Worm (Caenorhabditis elegans): ENCODE data around the gene Y5F2A.4.

Y5F2A.4 gene

DNA sequence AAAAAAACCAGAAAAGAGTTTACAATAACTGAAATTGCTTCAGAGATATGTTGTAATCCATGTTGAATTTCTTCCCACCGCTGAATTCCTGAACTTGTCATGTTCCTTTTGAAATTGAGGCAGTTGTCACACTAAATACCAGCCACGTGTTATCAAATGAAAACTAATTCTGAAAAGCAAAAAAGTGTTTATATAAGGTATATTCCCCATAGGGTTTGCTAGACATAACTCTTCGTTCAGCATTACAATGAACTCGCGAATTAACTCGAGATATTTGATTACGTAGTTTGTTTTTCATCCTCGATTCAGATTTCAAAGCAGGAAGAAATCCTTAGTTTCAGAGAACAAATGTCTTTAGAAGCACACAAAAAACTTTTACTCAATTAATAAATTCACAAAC lies 21.9 kb upstream of the Y5F2A.4 start, which contains the start of gene str-3:
str-3 (minus strand) TSS at position 101 of the 400 bp plus-strand sequence.
- TF ChIP-seq nhr-77 (tag; optimal IDR thresholded peaks at IDR 0.05) = no peak
- TF ChIP-seq sma-3 (GFP tag; optimal IDR thresholded peaks at IDR 0.05) = no peak

DNA sequence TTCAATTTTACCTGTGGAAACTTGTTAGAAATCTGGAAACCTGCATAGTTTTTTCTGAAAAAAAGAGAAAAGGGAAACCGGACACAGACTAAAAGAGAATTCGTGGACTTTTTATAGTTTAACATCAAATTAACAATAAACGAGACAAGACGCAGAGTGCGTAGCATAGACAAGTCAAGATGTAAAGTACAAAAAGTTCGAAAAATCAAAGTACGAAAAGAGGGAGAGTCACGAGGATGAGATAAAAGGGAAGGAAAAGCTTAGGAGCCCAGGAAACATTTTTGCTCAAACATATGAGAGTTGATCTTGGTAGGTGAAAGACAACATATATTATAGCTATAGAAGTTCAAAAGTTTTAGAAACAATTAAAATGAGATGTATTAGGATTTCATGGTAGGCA lies 19.4 kb upstream of the Y5F2A.4 start, which contains the start of gene M7.12:
M7.12 (minus strand) TSS at position 188 of the 400 bp plus-strand sequence.
- no peak for TF ChIP-seq sma-3 (GFP tag; optimal IDR thresholded peaks at IDR 0.05)
- no peak for TF ChIP-seq ceh-16 (tag; optimal IDR thresholded peaks at IDR 0.05)
- no peak for TF ChIP-seq nhr-12 (tag; optimal IDR thresholded peaks at IDR 0.05)
- TF ChIP-seq elt-1 (tag; optimal IDR thresholded peaks at IDR 0.05) = no peak
- TF ChIP-seq elt-3 (tag; optimal IDR thresholded peaks at IDR 0.05) = no peak
- no peak for TF ChIP-seq unc-39 (tag; optimal IDR thresholded peaks at IDR 0.05)
- peak in 1 of 2 experiments; percentile 23 for TF ChIP-seq lsy-2 (tag; optimal IDR thresholded peaks at IDR 0.05)
- TF ChIP-seq zag-1 (tag; optimal IDR thresholded peaks at IDR 0.05) = peak; percentile 10
- TF ChIP-seq blmp-1 (tag; optimal IDR thresholded peaks at IDR 0.05; ENCODE audit: insufficient read depth) = no peak
- TF ChIP-seq C34F6.9 (tag; optimal IDR thresholded peaks at IDR 0.05) = no peak
- no peak for TF ChIP-seq egl-27 (tag; optimal IDR thresholded peaks at IDR 0.05)
- peak; percentile 28 for TF ChIP-seq sma-9 (GFP tag; optimal IDR thresholded peaks at IDR 0.05)
- no peak for TF ChIP-seq sma-9 (tag; optimal IDR thresholded peaks at IDR 0.05)
- no peak for TF ChIP-seq unc-62 (GFP tag; optimal IDR thresholded peaks at IDR 0.05)
- no peak for TF ChIP-seq nhr-6 (tag; optimal IDR thresholded peaks at IDR 0.05)
- no peak for TF ChIP-seq ztf-11 (tag; optimal IDR thresholded peaks at IDR 0.05)
- no peak for TF ChIP-seq gmeb-1 (tag; optimal IDR thresholded peaks at IDR 0.05)
- TF ChIP-seq nhr-129 (tag; optimal IDR thresholded peaks at IDR 0.05) = peak; percentile 17
- no peak for TF ChIP-seq snpc-4 (tag; optimal IDR thresholded peaks at IDR 0.05)
- no peak for TF ChIP-seq dmd-4 (tag; optimal IDR thresholded peaks at IDR 0.05)
- TF ChIP-seq lin-39 (tag; optimal IDR thresholded peaks at IDR 0.05) = no peak
- no peak for TF ChIP-seq crh-2 (tag; optimal IDR thresholded peaks at IDR 0.05)

- TF ChIP-seq unc-55 (GFP tag; optimal IDR thresholded peaks at IDR 0.05) (peak; percentile 31), zag-1 (tag; optimal IDR thresholded peaks at IDR 0.05) (peak; percentile 92), R02D3.7 (tag; optimal IDR thresholded peaks at IDR 0.05) (no peak), unc-62 (GFP tag; optimal IDR thresholded peaks at IDR 0.05) (no peak), lin-11 (tag; optimal IDR thresholded peaks at IDR 0.05) (no peak), C34F6.9 (tag; optimal IDR thresholded peaks at IDR 0.05) (peak; percentile 44), lsy-2 (tag; optimal IDR thresholded peaks at IDR 0.05) (peak in 1 of 2 experiments; percentile 35), crh-2 (tag; optimal IDR thresholded peaks at IDR 0.05) (peak; percentile 30), skn-1 (tag; optimal IDR thresholded peaks at IDR 0.05) (no peak), alr-1 (tag; optimal IDR thresholded peaks at IDR 0.05) (no peak), ztf-4 (tag; optimal IDR thresholded peaks at IDR 0.05) (no peak), nhr-25 (tag; optimal IDR thresholded peaks at IDR 0.05) (no peak)
Measured at ce11 chrIV:11094974-11095373, 16.6 kb upstream of the Y5F2A.4 start, which contains the start of gene M7.8. Gene M7.8 (minus strand): TSS chrIV:11095085.

DNA sequence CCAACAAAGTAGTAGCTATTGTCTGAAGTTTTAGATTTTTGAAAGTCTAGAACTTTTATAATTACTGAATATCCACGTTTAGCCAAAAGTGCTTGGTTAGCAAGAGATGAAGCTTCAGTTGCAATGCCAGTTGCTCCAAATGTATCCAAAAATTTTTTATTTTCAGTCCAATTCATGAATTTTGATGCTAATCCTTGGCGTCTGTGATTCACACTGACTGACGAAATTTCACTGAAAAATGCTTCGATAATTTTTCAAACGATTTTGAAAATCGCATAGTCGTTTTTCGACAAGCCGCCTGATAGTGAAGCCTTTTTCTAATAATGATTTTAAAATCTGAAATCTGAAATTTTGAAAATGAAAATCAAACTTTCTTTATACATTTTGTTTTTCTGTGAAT lies 15.7 kb upstream of the Y5F2A.4 start:
- TF ChIP-seq C34F6.9 (tag; optimal IDR thresholded peaks at IDR 0.05) (no peak), unc-55 (GFP tag; optimal IDR thresholded peaks at IDR 0.05) (no peak), alr-1 (tag; optimal IDR thresholded peaks at IDR 0.05) (no peak), ceh-16 (tag; optimal IDR thresholded peaks at IDR 0.05) (no peak), nhr-21 (tag; optimal IDR thresholded peaks at IDR 0.05) (no peak), nhr-10 (tag; optimal IDR thresholded peaks at IDR 0.05) (no peak), ztf-11 (tag; optimal IDR thresholded peaks at IDR 0.05) (no peak), sma-9 (GFP tag; optimal IDR thresholded peaks at IDR 0.05) (no peak), sma-9 (tag; optimal IDR thresholded peaks at IDR 0.05) (no peak), dmd-4 (tag; optimal IDR thresholded peaks at IDR 0.05) (no peak), elt-1 (tag; optimal IDR thresholded peaks at IDR 0.05) (no peak), lin-39 (tag; optimal IDR thresholded peaks at IDR 0.05) (no peak), skn-1 (tag; optimal IDR thresholded peaks at IDR 0.05) (no peak), ama-1 (optimal IDR thresholded peaks at IDR 0.05) (no peak), elt-3 (tag; optimal IDR thresholded peaks at IDR 0.05) (no peak), lin-11 (tag; optimal IDR thresholded peaks at IDR 0.05) (no peak)

- TF ChIP-seq snpc-4 (tag; optimal IDR thresholded peaks at IDR 0.05) = no peak
- no peak for TF ChIP-seq crh-2 (tag; optimal IDR thresholded peaks at IDR 0.05)
- no peak for TF ChIP-seq ztf-4 (tag; optimal IDR thresholded peaks at IDR 0.05)
- no peak for TF ChIP-seq ztf-1 (GFP tag; conservative IDR thresholded peaks at IDR 0.05)
- TF ChIP-seq gmeb-1 (tag; optimal IDR thresholded peaks at IDR 0.05) = peak; percentile 23
- peak; percentile 42 for TF ChIP-seq sma-9 (GFP tag; optimal IDR thresholded peaks at IDR 0.05)
- TF ChIP-seq sma-9 (tag; optimal IDR thresholded peaks at IDR 0.05) = no peak
- peak; percentile 60 for TF ChIP-seq mab-5 (tag; optimal IDR thresholded peaks at IDR 0.05)
- TF ChIP-seq ceh-82 (tag; optimal IDR thresholded peaks at IDR 0.05) = no peak
- no peak for TF ChIP-seq sem-4 (tag; optimal IDR thresholded peaks at IDR 0.05)
- TF ChIP-seq nhr-129 (tag; optimal IDR thresholded peaks at IDR 0.05) = no peak
- TF ChIP-seq zag-1 (tag; optimal IDR thresholded peaks at IDR 0.05) = no peak
- TF ChIP-seq C34F6.9 (tag; optimal IDR thresholded peaks at IDR 0.05) = no peak
- peak; percentile 45 for TF ChIP-seq sma-3 (GFP tag; optimal IDR thresholded peaks at IDR 0.05)
- TF ChIP-seq ztf-11 (tag; optimal IDR thresholded peaks at IDR 0.05) = no peak
- TF ChIP-seq skn-1 (tag; optimal IDR thresholded peaks at IDR 0.05) = no peak
- no peak for TF ChIP-seq dmd-4 (tag; optimal IDR thresholded peaks at IDR 0.05)
- no peak for TF ChIP-seq nhr-23 (tag; optimal IDR thresholded peaks at IDR 0.05)
- no peak for TF ChIP-seq aly-2 (tag; optimal IDR thresholded peaks at IDR 0.05)
- TF ChIP-seq unc-62 (GFP tag; optimal IDR thresholded peaks at IDR 0.05) = no peak
- TF ChIP-seq nhr-11 (tag; optimal IDR thresholded peaks at IDR 0.05) = no peak
- TF ChIP-seq nhr-77 (tag; optimal IDR thresholded peaks at IDR 0.05) = no peak
- TF ChIP-seq R02D3.7 (tag; optimal IDR thresholded peaks at IDR 0.05) = no peak
- TF ChIP-seq egl-27 (tag; optimal IDR thresholded peaks at IDR 0.05) = no peak
- peak; percentile 7 for TF ChIP-seq blmp-1 (tag; optimal IDR thresholded peaks at IDR 0.05; ENCODE audit: insufficient read depth)
- TF ChIP-seq lin-39 (tag; optimal IDR thresholded peaks at IDR 0.05) = no peak
- TF ChIP-seq lsy-2 (tag; optimal IDR thresholded peaks at IDR 0.05) = no peak
- TF ChIP-seq ZK546.5 (tag; optimal IDR thresholded peaks at IDR 0.05) = no peak
Measured at ce11 chrIV:11092502-11093080, 14.2 kb upstream of the Y5F2A.4 start, which contains the start of gene bcc-1. Gene bcc-1 (minus strand): TSS chrIV:11092552.
